Worm (Caenorhabditis elegans) whole organism, L2 larva: ENCODE measurements around the gene nas-24.

Experiments
- aly-2 ChIP-seq: fragments of 150-350 bp; optimal IDR thresholded peaks from 2 replicates; lab custom pipeline; 2014; ENCODE audit warnings: missing biosample characterization, missing genetic modification characterization
- ceh-16 ChIP-seq: fragments of 150-350 bp; optimal IDR thresholded peaks from 2 replicates; lab custom pipeline; 2014; ENCODE audit warnings: missing biosample characterization, missing genetic modification characterization
- egl-27 ChIP-seq: sonication (generic microtip); optimal IDR thresholded peaks from 3 replicates; lab custom pipeline; 2017; ENCODE audit warnings: missing biosample characterization, missing genetic modification reagents, missing genetic modification characterization
- nhr-77 ChIP-seq: fragments of 150-350 bp; optimal IDR thresholded peaks from 2 replicates; lab custom pipeline; 2014; ENCODE audit warnings: missing biosample characterization, missing genetic modification characterization
- snpc-4 ChIP-seq: fragments of 150-350 bp; optimal IDR thresholded peaks from 2 replicates; lab custom pipeline; 2014; ENCODE audit warnings: missing biosample characterization, missing genetic modification characterization
- unc-39 ChIP-seq: fragments of 150-350 bp; optimal IDR thresholded peaks from 2 replicates; lab custom pipeline; 2014; ENCODE audit warnings: missing biosample characterization, missing genetic modification characterization

DNA sequence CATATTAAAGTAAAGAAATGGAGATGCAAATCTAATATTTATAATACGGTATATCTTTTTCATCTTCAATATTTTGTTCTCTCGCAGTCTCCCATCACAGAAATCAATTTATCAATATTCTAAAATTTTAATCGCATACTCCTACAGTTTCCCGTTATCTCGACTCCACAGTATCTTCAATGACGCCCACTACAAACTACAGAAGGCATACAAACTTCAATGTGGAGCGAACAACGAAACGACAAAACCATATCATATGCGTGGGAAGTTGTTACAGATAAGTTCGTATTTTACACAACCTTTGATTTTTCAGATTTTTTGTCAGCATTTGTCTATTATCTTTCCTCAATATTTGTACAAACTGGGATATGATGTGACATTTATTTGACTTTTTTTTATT lies 29.3 kb upstream of the nas-24 start:
- TF ChIP-seq egl-27 (no peak), snpc-4 (tag; lab: Kevin White, UChicago) (no peak), aly-2 (tag; lab: Kevin White, UChicago) (no peak), ceh-16 (no peak), nhr-77 (tag; lab: Kevin White, UChicago) (no peak), unc-39 (no peak)
